Worm (Caenorhabditis elegans) whole organism, L2 larva: ENCODE results near the gene F13E9.13.

ENCODE experiments used
- C34F6.9 ChIP-seq: fragments of 150-350 bp; optimal IDR thresholded peaks from 2 replicates; lab custom pipeline; 2014; ENCODE audit warnings: missing biosample characterization, missing genetic modification characterization
- F13H6.1 ChIP-seq: sonication (generic microtip); optimal IDR thresholded peaks from 2 replicates; lab custom pipeline; 2016; ENCODE audit warnings: missing genetic modification characterization, missing compliant biosample characterization
- Y55F3AM.14 ChIP-seq: fragments of 200-800 bp; sonication (Bioruptor generic); optimal IDR thresholded peaks from 2 replicates; lab custom pipeline; 2018; ENCODE audit warnings: mild to moderate bottlenecking, missing genetic modification characterization, missing compliant biosample characterization
- ZK546.5 ChIP-seq: sonication (generic microtip); optimal IDR thresholded peaks from 2 replicates; lab custom pipeline; 2017; ENCODE audit warnings: missing biosample characterization, missing genetic modification characterization
- alr-1 ChIP-seq: fragments of 150-350 bp; optimal IDR thresholded peaks from 2 replicates; lab custom pipeline; 2014; ENCODE audit warnings: missing biosample characterization, missing genetic modification characterization
- aly-2 ChIP-seq: fragments of 150-350 bp; optimal IDR thresholded peaks from 2 replicates; lab custom pipeline; 2014; ENCODE audit warnings: missing biosample characterization, missing genetic modification characterization
- ama-1 ChIP-seq: fragments of 150-350 bp; optimal IDR thresholded peaks from 2 replicates; lab custom pipeline; 2018; ENCODE audit warnings: inconsistent platforms
- ceh-16 ChIP-seq: fragments of 150-350 bp; optimal IDR thresholded peaks from 2 replicates; lab custom pipeline; 2014; ENCODE audit warnings: missing biosample characterization, missing genetic modification characterization
- ceh-82 ChIP-seq: fragments of 150-350 bp; optimal IDR thresholded peaks from 2 replicates; lab custom pipeline; 2014; ENCODE audit warnings: missing biosample characterization, missing genetic modification characterization
- crh-2 ChIP-seq: sonication (generic microtip); optimal IDR thresholded peaks from 2 replicates; lab custom pipeline; 2017; ENCODE audit warnings: missing biosample characterization, missing genetic modification characterization
- dmd-4 ChIP-seq: sonication (generic microtip); optimal IDR thresholded peaks from 2 replicates; lab custom pipeline; 2017; ENCODE audit warnings: missing biosample characterization, missing genetic modification characterization
- egl-27 ChIP-seq: sonication (generic microtip); optimal IDR thresholded peaks from 3 replicates; lab custom pipeline; 2017; ENCODE audit warnings: missing biosample characterization, missing genetic modification reagents, missing genetic modification characterization
- elt-1 ChIP-seq: fragments of 150-350 bp; optimal IDR thresholded peaks from 2 replicates; lab custom pipeline; 2014; ENCODE audit warnings: missing biosample characterization, missing genetic modification characterization
- elt-3 ChIP-seq: sonication (generic microtip); optimal IDR thresholded peaks from 2 replicates; lab custom pipeline; 2017; ENCODE audit warnings: missing biosample characterization, missing genetic modification characterization
- fos-1 ChIP-seq: fragments of 150-350 bp; optimal IDR thresholded peaks from 2 replicates; lab custom pipeline; 2014; ENCODE audit warnings: missing biosample characterization, missing genetic modification characterization
- gmeb-1 ChIP-seq: fragments of 150-350 bp; optimal IDR thresholded peaks from 2 replicates; lab custom pipeline; 2014; ENCODE audit warnings: missing biosample characterization, missing genetic modification characterization
- lin-11 ChIP-seq: fragments of 150-350 bp; sonication (generic microtip); optimal IDR thresholded peaks from 2 replicates; lab custom pipeline; 2014; ENCODE audit warnings: missing biosample characterization, missing genetic modification characterization, inconsistent platforms, mixed read lengths
- lsy-2 ChIP-seq, 2 experiments: fragments of 150-350 bp in 1 of 2; sonication (generic microtip) in 1 of 2; optimal IDR thresholded peaks; 2 replicates each; lab custom pipeline; 2014 to 2017; ENCODE audit warnings: missing biosample characterization in 2 of 2, missing genetic modification characterization in 2 of 2
- mab-5 ChIP-seq: fragments of 150-350 bp; optimal IDR thresholded peaks from 2 replicates; lab custom pipeline; 2014; ENCODE audit warnings: missing biosample characterization, missing genetic modification characterization
- mdl-1 ChIP-seq, 2 experiments: fragments of 150-350 bp in 1 of 2; sonication (generic microtip) in 1 of 2; optimal IDR thresholded peaks; 2 replicates each; lab custom pipeline; 2017; ENCODE audit warnings: missing biosample characterization in 2 of 2, missing genetic modification characterization in 2 of 2
- nhr-10 ChIP-seq: sonication (generic microtip); optimal IDR thresholded peaks from 2 replicates; lab custom pipeline; 2017; ENCODE audit warnings: missing biosample characterization, missing genetic modification characterization
- nhr-12 ChIP-seq: fragments of 150-350 bp; optimal IDR thresholded peaks from 2 replicates; lab custom pipeline; 2014; ENCODE audit warnings: missing biosample characterization, missing genetic modification characterization
- nhr-21 ChIP-seq: fragments of 150-350 bp; optimal IDR thresholded peaks from 2 replicates; lab custom pipeline; 2014; ENCODE audit warnings: missing biosample characterization, missing genetic modification characterization
- nhr-237 ChIP-seq: fragments of 150-350 bp; optimal IDR thresholded peaks from 2 replicates; lab custom pipeline; 2014; ENCODE audit warnings: missing biosample characterization, missing genetic modification characterization
- nhr-25 ChIP-seq: fragments of 150-350 bp; sonication (generic microtip); optimal IDR thresholded peaks from 3 replicates; lab custom pipeline; 2014; ENCODE audit warnings: missing biosample characterization, missing genetic modification characterization
- nhr-6 ChIP-seq: fragments of 150-350 bp; optimal IDR thresholded peaks from 2 replicates; lab custom pipeline; 2014; ENCODE audit warnings: missing biosample characterization, missing genetic modification characterization
- nhr-77 ChIP-seq: fragments of 150-350 bp; optimal IDR thresholded peaks from 2 replicates; lab custom pipeline; 2014; ENCODE audit warnings: missing biosample characterization, missing genetic modification characterization
- peb-1 ChIP-seq: fragments of 150-350 bp; optimal IDR thresholded peaks from 2 replicates; lab custom pipeline; 2014; ENCODE audit warnings: missing biosample characterization, missing genetic modification characterization
- sma-9 ChIP-seq, 2 experiments: fragments of 150-350 bp in 1 of 2; sonication (generic microtip) in 1 of 2; optimal IDR thresholded peaks; 2 replicates each; lab custom pipeline; 2014 to 2016; ENCODE audit warnings: missing genetic modification characterization in 2 of 2, mild to moderate bottlenecking in 1 of 2, missing biosample characterization in 1 of 2, missing compliant biosample characterization in 1 of 2, missing genetic modification reagents in 1 of 2, moderate library complexity in 1 of 2
- snpc-4 ChIP-seq: fragments of 150-350 bp; optimal IDR thresholded peaks from 2 replicates; lab custom pipeline; 2014; ENCODE audit warnings: missing biosample characterization, missing genetic modification characterization
- unc-55 ChIP-seq: fragments of 150-350 bp; sonication (generic microtip); optimal IDR thresholded peaks from 3 replicates; lab custom pipeline; 2014; ENCODE audit warnings: missing biosample characterization, missing genetic modification reagents, missing genetic modification characterization
- unc-62 ChIP-seq: fragments of 150-350 bp; optimal IDR thresholded peaks from 2 replicates; lab custom pipeline; 2014; ENCODE audit warnings: missing biosample characterization, missing genetic modification reagents, missing genetic modification characterization
- zag-1 ChIP-seq: fragments of 150-350 bp; optimal IDR thresholded peaks from 2 replicates; lab custom pipeline; 2014; ENCODE audit warnings: missing biosample characterization, missing genetic modification characterization
- ztf-1 ChIP-seq: fragments of 200-800 bp; sonication (Bioruptor generic); conservative IDR thresholded peaks from 2 replicates; pipeline ENCODE4 v1.3.6; 2022; ENCODE audit warnings: missing genetic modification characterization, missing compliant biosample characterization
- ztf-11 ChIP-seq: sonication (generic microtip); optimal IDR thresholded peaks from 2 replicates; lab custom pipeline; 2017; ENCODE audit warnings: missing biosample characterization, missing genetic modification characterization
- ztf-4 ChIP-seq: fragments of 150-350 bp; optimal IDR thresholded peaks from 2 replicates; lab custom pipeline; 2014; ENCODE audit warnings: missing biosample characterization, missing genetic modification characterization

Gene F13E9.13

DNA sequence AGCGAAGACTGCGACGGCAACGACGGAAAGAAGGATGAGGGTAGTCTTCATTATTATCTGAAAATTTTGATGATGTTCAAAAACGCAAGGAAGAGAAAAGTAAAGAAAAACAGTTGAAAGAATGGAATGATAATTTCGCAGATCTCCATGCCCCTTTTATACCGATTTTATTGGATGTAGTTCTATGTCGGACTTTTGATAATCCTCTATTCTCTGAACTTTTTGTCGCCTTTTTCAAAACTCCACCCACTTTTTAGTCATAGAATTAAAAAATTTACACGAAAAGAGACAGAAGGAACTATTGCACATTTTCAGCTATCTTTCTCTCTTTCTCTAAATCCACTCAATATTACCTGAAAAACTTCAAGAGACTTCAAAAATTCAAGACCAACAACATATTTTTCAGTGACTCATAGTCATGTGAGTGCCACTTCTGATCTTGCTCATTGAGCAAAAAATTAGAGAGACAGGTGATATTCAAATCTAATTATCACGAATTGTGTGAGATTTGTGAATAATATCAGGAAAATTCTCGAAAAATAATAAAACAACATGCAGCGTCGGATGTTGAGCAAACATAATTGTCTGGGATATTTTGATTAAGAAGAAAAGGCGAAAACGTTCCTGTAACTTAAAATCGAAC, 8.6 kb downstream of the F13E9.13 start, which contains the start of gene F13E9.15:
TSS of gene F13E9.15 (minus strand) at position 51 of the 643 bp plus-strand sequence.
- TF ChIP-seq nhr-10 (tag; lab: Kevin White, UChicago) (no peak), Y55F3AM.14 (GFP tag; lab: Kevin White, UChicago) (no peak), ceh-82 (tag; lab: Kevin White, UChicago) (no peak), lsy-2 (tag; optimal IDR thresholded peaks at IDR 0.05; lab: Kevin White, UChicago) (no peak), dmd-4 (tag; lab: Kevin White, UChicago) (no peak), mdl-1 (tag; optimal IDR thresholded peaks at IDR 0.05; lab: Kevin White, UChicago) (no peak), C34F6.9 (tag; lab: Kevin White, UChicago) (no peak)

DNA sequence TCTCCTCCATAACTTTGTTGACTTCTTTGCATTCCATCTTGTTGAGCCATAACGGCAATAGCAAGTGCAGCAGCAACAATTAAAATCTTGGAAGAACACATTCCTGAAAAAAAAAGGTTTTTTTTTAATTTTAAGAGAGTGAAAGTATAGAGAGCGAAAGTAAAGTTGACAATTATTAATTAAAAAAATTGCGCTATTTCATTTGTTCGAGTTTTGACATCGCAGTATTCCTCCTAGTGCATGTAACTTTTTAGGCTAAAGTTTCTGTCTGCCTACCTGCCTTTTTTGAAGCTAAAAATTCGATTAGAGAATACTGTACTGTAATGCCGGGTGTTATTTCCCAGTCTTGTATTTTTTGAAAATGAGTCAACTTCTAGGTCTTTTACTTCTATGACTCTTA, 10.6 kb downstream of the F13E9.13 start, which contains the start of gene srlf-12:
TSS of gene srlf-12 (minus strand) at position 101 of the 400 bp plus-strand sequence.
- TF ChIP-seq mab-5 (tag; lab: Kevin White, UChicago) (no peak), zag-1 (tag; lab: Kevin White, UChicago) (no peak), fos-1 (tag; lab: Kevin White, UChicago) (no peak), nhr-6 (tag; lab: Kevin White, UChicago) (no peak), ceh-16 (tag; lab: Kevin White, UChicago) (no peak), ztf-1 (no peak), ztf-4 (tag; lab: Kevin White, UChicago) (no peak), crh-2 (tag; lab: Kevin White, UChicago) (no peak), ama-1 (lab: Kevin White, UChicago) (no peak)

DNA sequence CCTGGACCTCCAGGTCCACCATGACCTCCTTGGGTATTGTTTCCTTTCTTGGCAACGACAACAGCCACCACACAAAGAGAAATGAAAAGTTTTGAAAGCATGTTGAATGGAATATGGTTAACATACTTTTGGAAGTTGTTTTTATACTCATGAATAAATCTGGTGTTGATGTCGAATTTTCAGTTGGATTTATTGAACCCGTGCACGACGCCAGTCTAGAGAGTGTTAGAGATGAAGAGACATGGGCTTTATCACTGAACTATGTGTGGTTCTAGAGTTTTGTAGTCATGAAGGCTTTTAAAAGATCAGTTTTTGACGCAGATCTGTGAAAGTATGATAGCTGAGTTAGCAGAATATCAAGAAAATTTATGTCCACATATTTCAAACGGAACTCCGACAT, 12.9 kb downstream of the F13E9.13 start, which contains the start of gene srlf-14:
TSS of gene srlf-14 (minus strand) at position 101 of the 400 bp plus-strand sequence.
- no peak for TF ChIP-seq ceh-82 (tag; lab: Kevin White, UChicago)
- no peak for TF ChIP-seq alr-1 (tag; lab: Kevin White, UChicago)
- no peak for TF ChIP-seq nhr-10 (tag; lab: Kevin White, UChicago)

DNA sequence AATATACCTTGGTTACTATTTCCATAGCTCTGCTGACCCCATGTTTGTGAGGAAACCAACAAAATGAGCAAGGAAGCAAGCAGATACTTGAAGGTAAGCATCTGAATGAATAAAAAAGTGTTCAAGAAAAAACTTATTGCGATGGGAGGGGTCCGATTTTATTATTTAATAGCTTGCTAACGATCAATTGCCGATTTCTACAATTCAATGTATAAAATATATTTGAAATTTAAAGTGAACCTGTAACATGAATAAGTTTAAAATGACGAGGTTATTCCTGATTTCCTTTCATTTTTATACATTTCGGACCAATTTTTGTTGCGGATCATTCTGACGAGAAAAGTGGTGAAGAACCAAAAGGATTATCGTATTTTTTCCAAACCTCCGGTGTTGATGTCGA, 15.2 kb downstream of the F13E9.13 start, which contains the start of gene srlf-13:
TSS of gene srlf-13 (minus strand) at position 101 of the 400 bp plus-strand sequence.
- TF ChIP-seq F13H6.1 (no peak), nhr-12 (tag; lab: Kevin White, UChicago) (no peak), unc-62 (GFP tag; lab: Kevin White, UChicago) (no peak), crh-2 (tag; lab: Kevin White, UChicago) (no peak), egl-27 (tag; lab: Kevin White, UChicago) (no peak), ztf-4 (tag; lab: Kevin White, UChicago) (no peak), peb-1 (no peak), nhr-77 (no peak), elt-1 (tag; lab: Kevin White, UChicago) (no peak), aly-2 (tag; lab: Kevin White, UChicago) (no peak)

DNA sequence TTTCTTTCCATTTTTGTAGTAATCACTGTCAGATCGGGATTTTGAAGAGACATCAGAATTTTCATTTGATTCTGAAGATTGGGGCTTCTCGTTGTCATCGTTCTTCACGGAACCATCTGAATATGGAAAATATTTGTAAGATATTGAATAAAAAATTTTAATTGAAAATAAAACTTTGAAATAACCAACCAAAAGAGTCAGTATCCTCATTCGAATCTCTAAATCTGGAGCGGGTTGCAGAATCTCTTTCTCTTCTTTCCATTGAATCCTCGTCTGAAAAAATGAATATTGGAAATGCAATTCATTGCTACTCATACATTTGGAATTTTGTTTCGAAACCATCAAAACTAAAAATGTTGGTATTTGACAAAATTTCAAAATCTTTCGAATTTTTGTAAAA, 16.8 kb downstream of the F13E9.13 start:
- TF ChIP-seq nhr-25 (no peak), elt-1 (tag; lab: Kevin White, UChicago) (no peak), mab-5 (tag; lab: Kevin White, UChicago) (no peak), alr-1 (tag; lab: Kevin White, UChicago) (no peak), nhr-21 (no peak), nhr-12 (tag; lab: Kevin White, UChicago) (no peak), ama-1 (lab: Kevin White, UChicago) (no peak), snpc-4 (tag; lab: Kevin White, UChicago) (no peak), unc-55 (GFP tag; lab: Kevin White, UChicago) (no peak), ztf-11 (tag; lab: Kevin White, UChicago) (no peak), dmd-4 (tag; lab: Kevin White, UChicago) (no peak), gmeb-1 (tag; lab: Kevin White, UChicago) (no peak), elt-3 (no peak)

DNA sequence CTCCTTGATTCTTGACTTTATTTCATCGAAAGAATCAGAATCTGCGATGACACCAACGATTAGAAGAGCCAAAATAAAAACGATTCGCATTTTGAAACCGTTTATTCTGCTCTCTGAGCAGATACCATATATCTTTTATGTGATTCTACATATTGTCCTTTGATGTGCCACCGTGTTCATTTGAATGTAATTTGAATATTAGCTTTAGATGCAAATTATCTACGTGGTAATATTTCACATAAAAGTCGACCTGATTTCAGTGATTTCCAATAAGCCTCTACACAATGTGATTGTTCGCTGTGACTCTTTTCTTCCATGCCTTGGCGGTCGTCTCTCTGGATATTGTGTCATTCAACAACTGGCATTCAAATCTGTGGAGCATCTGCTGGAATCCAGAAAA, 17.7 kb downstream of the F13E9.13 start, which contains the start of the genes F13E9.9 and F13E9.19:
TSS of gene F13E9.9 (minus strand) at position 101 of the 400 bp plus-strand sequence.
TSS of gene F13E9.19 (plus strand) at position 316 of the 400 bp plus-strand sequence.
- TF ChIP-seq lin-11 (tag; lab: Kevin White, UChicago) (no peak), nhr-21 (no peak), alr-1 (tag; lab: Kevin White, UChicago) (no peak), fos-1 (tag; lab: Kevin White, UChicago) (no peak), ZK546.5 (tag; lab: Kevin White, UChicago) (no peak), sma-9 (GFP tag; optimal IDR thresholded peaks at IDR 0.05; lab: Kevin White, UChicago) (no peak), sma-9 (tag; optimal IDR thresholded peaks at IDR 0.05; lab: Kevin White, UChicago) (no peak), ceh-82 (tag; lab: Kevin White, UChicago) (no peak), nhr-237 (tag; lab: Kevin White, UChicago) (no peak), ceh-16 (tag; lab: Kevin White, UChicago) (no peak), unc-55 (GFP tag; lab: Kevin White, UChicago) (no peak), Y55F3AM.14 (GFP tag; lab: Kevin White, UChicago) (no peak), ztf-1 (no peak)
- TF ChIP-seq, all 48 proteins: peak for 0
